Worm (Caenorhabditis elegans) whole organism, mixed stage, embryonic: Measurements from ENCODE around the gene scpl-4.

Experiments used
- bed-3 ChIP-seq: fragments of 200-800 bp; sonication (Bioruptor generic); optimal IDR thresholded peaks from 3 replicates; lab custom pipeline; 2018; ENCODE audit warnings: mild to moderate bottlenecking, missing genetic modification characterization, moderate library complexity, missing compliant biosample characterization
- elt-1 ChIP-seq: sonication (generic microtip); optimal IDR thresholded peaks from 2 replicates; lab custom pipeline; 2017; ENCODE audit warnings: missing genetic modification characterization, mild to moderate bottlenecking, missing compliant biosample characterization, antibody characterized with exemption, moderate library complexity, borderline replicate concordance; ENCODE audit not compliant: insufficient read depth
- elt-3 ChIP-seq: fragments of 150-350 bp; optimal IDR thresholded peaks from 2 replicates; lab custom pipeline; 2014; ENCODE audit warnings: missing biosample characterization, missing genetic modification characterization
- lin-13 ChIP-seq: fragments of 150-350 bp; optimal IDR thresholded peaks from 2 replicates; lab custom pipeline; 2014; ENCODE audit warnings: missing biosample characterization, missing genetic modification characterization
- mep-1 ChIP-seq: fragments of 150-350 bp; optimal IDR thresholded peaks from 2 replicates; lab custom pipeline; 2017; ENCODE audit warnings: missing biosample characterization, missing genetic modification reagents, missing genetic modification characterization, inconsistent platforms
- nhr-2 ChIP-seq: fragments of 150-350 bp; optimal IDR thresholded peaks from 2 replicates; lab custom pipeline; 2014; ENCODE audit warnings: missing biosample characterization, missing genetic modification characterization
- nhr-237 ChIP-seq: fragments of 150-350 bp; optimal IDR thresholded peaks from 2 replicates; lab custom pipeline; 2014; ENCODE audit warnings: missing biosample characterization, missing genetic modification characterization
- pha-4 ChIP-seq: fragments of 150-350 bp; optimal IDR thresholded peaks from 2 replicates; lab custom pipeline; 2018; ENCODE audit warnings: missing biosample characterization, missing genetic modification reagents, missing genetic modification characterization
- snpc-4 ChIP-seq: fragments of 150-350 bp; optimal IDR thresholded peaks from 2 replicates; lab custom pipeline; 2014; ENCODE audit warnings: missing biosample characterization, missing genetic modification characterization
- sptf-1 ChIP-seq: sonication (generic microtip); optimal IDR thresholded peaks from 2 replicates; lab custom pipeline; 2017; ENCODE audit warnings: mild to moderate bottlenecking, missing genetic modification characterization, moderate library complexity, missing compliant biosample characterization
- unc-62 ChIP-seq: fragments of 150-350 bp; optimal IDR thresholded peaks from 2 replicates; lab custom pipeline; 2014; ENCODE audit warnings: missing biosample characterization, missing genetic modification reagents, missing genetic modification characterization
- ztf-11 ChIP-seq: fragments of 150-350 bp; optimal IDR thresholded peaks from 2 replicates; lab custom pipeline; 2014; ENCODE audit warnings: missing biosample characterization, missing genetic modification characterization

DNA sequence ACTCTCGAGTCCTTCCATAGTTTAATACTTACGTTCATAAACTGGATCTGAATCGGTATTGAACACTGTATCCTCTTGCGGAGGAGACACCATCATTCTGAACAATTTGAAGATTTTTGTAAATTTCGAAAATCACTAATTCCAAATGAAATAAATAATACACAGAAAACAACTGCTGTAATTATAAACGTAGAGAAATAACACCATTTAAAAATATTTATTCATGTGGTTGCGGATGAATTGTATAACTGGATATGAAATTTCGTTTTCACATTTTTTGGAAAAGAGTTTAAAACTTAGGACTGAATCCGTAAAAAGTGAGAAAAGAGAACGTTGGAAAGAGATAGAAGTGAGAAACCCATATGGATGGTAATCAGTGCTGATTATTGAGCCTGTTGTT is 20.7 kb upstream of the scpl-4 start, which contains the start of gene mics-1:
- no peak for TF ChIP-seq elt-3 (tag; lab: Kevin White, UChicago)
- no peak for TF ChIP-seq ztf-11 (tag; lab: Kevin White, UChicago)
- TF ChIP-seq nhr-237: no peak
- no peak for TF ChIP-seq unc-62
- TF ChIP-seq snpc-4 (tag; lab: Kevin White, UChicago): no peak
- no peak for TF ChIP-seq mep-1 (tag; lab: Kevin White, UChicago)
- no peak for TF ChIP-seq elt-1 (tag; lab: Kevin White, UChicago)
- no peak for TF ChIP-seq lin-13
- TF ChIP-seq pha-4 (tag; lab: Kevin White, UChicago): no peak
- TF ChIP-seq nhr-2 (tag; lab: Kevin White, UChicago): no peak
- TF ChIP-seq sptf-1: no peak
- no peak for TF ChIP-seq bed-3 (GFP tag; lab: Kevin White, UChicago)
